Worm (Caenorhabditis elegans) whole organism, L1 larva: ENCODE results near the gene K07E8.6.

Experiments used
- C04F5.9 ChIP-seq: sonication (generic microtip); optimal IDR thresholded peaks from 2 replicates; lab custom pipeline; 2016; ENCODE audit warnings: missing genetic modification characterization, missing compliant biosample characterization
- C16A3.4 ChIP-seq: fragments of 150-350 bp; optimal IDR thresholded peaks from 2 replicates; lab custom pipeline; 2014; ENCODE audit warnings: missing biosample characterization, missing genetic modification characterization
- C34B4.2 ChIP-seq: sonication (generic microtip); optimal IDR thresholded peaks from 2 replicates; lab custom pipeline; 2017; ENCODE audit warnings: mild to moderate bottlenecking, missing genetic modification characterization, missing compliant biosample characterization
- F16B12.6 ChIP-seq: fragments of 150-350 bp; optimal IDR thresholded peaks from 2 replicates; lab custom pipeline; 2014; ENCODE audit warnings: missing biosample characterization, missing genetic modification characterization
- aly-2 ChIP-seq: fragments of 150-350 bp; optimal IDR thresholded peaks from 2 replicates; lab custom pipeline; 2014; ENCODE audit warnings: missing biosample characterization, missing genetic modification characterization
- blmp-1 ChIP-seq: fragments of 150-350 bp; optimal IDR thresholded peaks from 2 replicates; lab custom pipeline; 2014; ENCODE audit warnings: missing biosample characterization, missing genetic modification characterization
- ceh-63 ChIP-seq: fragments of 200-800 bp; sonication (Bioruptor generic); optimal IDR thresholded peaks from 2 replicates; lab custom pipeline; 2018; ENCODE audit warnings: mild to moderate bottlenecking, missing genetic modification characterization, missing compliant biosample characterization
- ceh-8 ChIP-seq: fragments of 200-800 bp; sonication (Bioruptor generic); optimal IDR thresholded peaks from 2 replicates; lab custom pipeline; 2018; ENCODE audit warnings: mild to moderate bottlenecking, missing genetic modification characterization, moderate library complexity, missing compliant biosample characterization
- ceh-82 ChIP-seq, 3 experiments: fragments of 150-350 bp in 1 of 3; sonication (generic microtip) in 2 of 3; optimal IDR thresholded peaks; 2 replicates each; lab custom pipeline; 2014 to 2017; ENCODE audit warnings: missing biosample characterization in 3 of 3, missing genetic modification characterization in 3 of 3
- dpl-1 ChIP-seq, 3 experiments: fragments of 150-350 bp in 2 of 3; sonication (generic microtip) in 1 of 3; optimal IDR thresholded peaks; 2 replicates each; lab custom pipeline; 2014 to 2017; ENCODE audit warnings: missing biosample characterization in 3 of 3, missing genetic modification characterization in 3 of 3, missing genetic modification reagents in 3 of 3
- dsc-1 ChIP-seq: sonication (generic microtip); optimal IDR thresholded peaks from 2 replicates; lab custom pipeline; 2016; ENCODE audit warnings: mild to moderate bottlenecking, missing genetic modification characterization, missing compliant biosample characterization
- efl-1 ChIP-seq, 4 experiments: fragments of 150-350 bp; optimal IDR thresholded peaks in 3 of 4; peaks in 1 of 4; 1 replicate in 1 of 4; 2 replicates in 3 of 4; lab custom pipeline; 2014; ENCODE audit warnings: missing biosample characterization in 2 of 4, missing genetic modification characterization in 2 of 4, missing genetic modification reagents in 2 of 4
- elt-2 ChIP-seq: sonication (generic microtip); optimal IDR thresholded peaks from 2 replicates; lab custom pipeline; 2016; ENCODE audit warnings: missing genetic modification characterization, mild to moderate bottlenecking, inconsistent platforms, missing compliant biosample characterization, missing genetic modification reagents
- fkh-8 ChIP-seq: sonication (generic microtip); optimal IDR thresholded peaks from 2 replicates; lab custom pipeline; 2016; ENCODE audit warnings: mild to moderate bottlenecking, missing genetic modification characterization, missing compliant biosample characterization
- hpl-2 ChIP-seq: fragments of 150-350 bp; optimal IDR thresholded peaks from 2 replicates; lab custom pipeline; 2014; ENCODE audit warnings: missing biosample characterization, missing genetic modification reagents, missing genetic modification characterization
- jun-1 ChIP-seq: fragments of 150-350 bp; optimal IDR thresholded peaks from 2 replicates; lab custom pipeline; 2014; ENCODE audit warnings: missing biosample characterization, missing genetic modification reagents, missing genetic modification characterization
- lin-13 ChIP-seq: fragments of 150-350 bp; optimal IDR thresholded peaks from 2 replicates; lab custom pipeline; 2014; ENCODE audit warnings: missing biosample characterization, missing genetic modification reagents, missing genetic modification characterization
- lin-14 ChIP-seq: fragments of 200-800 bp; sonication (Bioruptor generic); optimal IDR thresholded peaks from 2 replicates; lab custom pipeline; 2018; ENCODE audit warnings: mild to moderate bottlenecking, missing genetic modification characterization, moderate library complexity, missing compliant biosample characterization
- lin-35 ChIP-seq, 2 experiments: fragments of 150-350 bp; optimal IDR thresholded peaks; 2 replicates each; lab custom pipeline; 2014; ENCODE audit warnings: missing biosample characterization in 2 of 2, missing genetic modification characterization in 2 of 2, missing genetic modification reagents in 2 of 2
- lsy-2 ChIP-seq, 2 experiments: fragments of 150-350 bp; optimal IDR thresholded peaks; 2 replicates each; lab custom pipeline; 2014; ENCODE audit warnings: missing biosample characterization in 2 of 2, missing genetic modification characterization in 2 of 2
- mep-1 ChIP-seq: fragments of 150-350 bp; optimal IDR thresholded peaks from 2 replicates; lab custom pipeline; 2014; ENCODE audit warnings: missing biosample characterization, missing genetic modification characterization
- nhr-11 ChIP-seq: fragments of 150-350 bp; optimal IDR thresholded peaks from 2 replicates; lab custom pipeline; 2014; ENCODE audit warnings: missing biosample characterization, missing genetic modification characterization
- nhr-237 ChIP-seq: fragments of 150-350 bp; optimal IDR thresholded peaks from 2 replicates; lab custom pipeline; 2014; ENCODE audit warnings: missing biosample characterization, missing genetic modification characterization
- nhr-28 ChIP-seq: fragments of 150-350 bp; optimal IDR thresholded peaks from 2 replicates; lab custom pipeline; 2014; ENCODE audit warnings: missing biosample characterization, missing genetic modification characterization
- nhr-71 ChIP-seq: sonication (generic microtip); optimal IDR thresholded peaks from 2 replicates; lab custom pipeline; 2016; ENCODE audit warnings: mild to moderate bottlenecking, missing genetic modification characterization, moderate library complexity, missing compliant biosample characterization
- nhr-85 ChIP-seq: sonication (generic microtip); peaks from one replicate; lab custom pipeline; 2016; ENCODE audit warnings: missing genetic modification characterization, inconsistent platforms, missing compliant biosample characterization
- nhr-90 ChIP-seq: sonication (generic microtip); optimal IDR thresholded peaks from 2 replicates; lab custom pipeline; 2016; ENCODE audit warnings: mild to moderate bottlenecking, missing genetic modification characterization, missing compliant biosample characterization; ENCODE audit not compliant: poor library complexity
- rnt-1 ChIP-seq: sonication (generic microtip); optimal IDR thresholded peaks from 2 replicates; lab custom pipeline; 2016; ENCODE audit warnings: mild to moderate bottlenecking, missing genetic modification characterization, moderate library complexity, missing compliant biosample characterization
- skn-1 ChIP-seq: fragments of 150-350 bp; optimal IDR thresholded peaks from 2 replicates; lab custom pipeline; 2014; ENCODE audit warnings: missing biosample characterization, missing genetic modification characterization
- snpc-4 ChIP-seq: fragments of 150-350 bp; optimal IDR thresholded peaks from 2 replicates; lab custom pipeline; 2014; ENCODE audit warnings: missing biosample characterization, missing genetic modification characterization
- snu-23 ChIP-seq: sonication (generic microtip); optimal IDR thresholded peaks from 2 replicates; lab custom pipeline; 2016; ENCODE audit warnings: missing genetic modification characterization, missing compliant biosample characterization
- sptf-1 ChIP-seq: fragments of 150-350 bp; optimal IDR thresholded peaks from 2 replicates; lab custom pipeline; 2014; ENCODE audit warnings: missing biosample characterization, missing genetic modification characterization
- swsn-7 ChIP-seq: sonication (generic microtip); optimal IDR thresholded peaks from 2 replicates; lab custom pipeline; 2016; ENCODE audit warnings: missing genetic modification characterization, missing compliant biosample characterization
- unc-30 ChIP-seq: sonication (generic microtip); optimal IDR thresholded peaks from 2 replicates; lab custom pipeline; 2017; ENCODE audit warnings: missing biosample characterization, missing genetic modification characterization
- vab-15 ChIP-seq: sonication (generic microtip); optimal IDR thresholded peaks from 2 replicates; lab custom pipeline; 2017; ENCODE audit warnings: missing genotype, mild to moderate bottlenecking, missing genetic modification characterization, missing compliant biosample characterization
- xbp-1 ChIP-seq: sonication (generic microtip); optimal IDR thresholded peaks from 2 replicates; lab custom pipeline; 2016; ENCODE audit warnings: missing genetic modification characterization, missing compliant biosample characterization
- ztf-11 ChIP-seq, 2 experiments: sonication (generic microtip); optimal IDR thresholded peaks; 2 replicates each; lab custom pipeline; 2016 to 2017; ENCODE audit warnings: missing genetic modification characterization in 2 of 2, missing biosample characterization in 1 of 2, missing compliant biosample characterization in 1 of 2

The K07E8.6 gene

DNA sequence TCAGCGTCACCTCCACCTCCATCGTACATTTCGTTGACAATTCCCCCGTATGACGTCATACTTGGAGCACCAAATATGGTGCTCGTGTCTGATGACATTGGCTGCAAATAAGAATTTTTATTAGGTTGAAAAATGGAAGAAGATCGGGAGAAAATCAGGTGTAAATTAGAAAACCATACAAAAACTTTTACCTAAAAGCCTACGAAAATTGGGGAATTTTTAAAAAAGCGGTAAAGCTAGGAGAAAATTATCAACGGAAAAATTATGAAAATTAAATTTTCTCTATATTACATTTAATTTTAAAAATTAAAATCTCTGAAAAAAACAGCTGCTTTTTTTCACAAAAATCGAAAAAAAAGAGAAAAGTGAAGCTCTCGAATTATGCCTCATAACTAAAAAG lies 14.9 kb downstream of the K07E8.6 start, which contains the start of gene T04B8.5:
TSS of gene T04B8.5 (minus strand) at position 101 of the 400 bp plus-strand sequence.
- TF ChIP-seq ceh-8 (GFP tag; lab: Kevin White, UChicago) (no peak), nhr-90 (tag; lab: Kevin White, UChicago) (no peak), C04F5.9 (no peak), nhr-11 (no peak), rnt-1 (no peak)
- TF ChIP-seq, all 84 proteins: peak for 0

DNA sequence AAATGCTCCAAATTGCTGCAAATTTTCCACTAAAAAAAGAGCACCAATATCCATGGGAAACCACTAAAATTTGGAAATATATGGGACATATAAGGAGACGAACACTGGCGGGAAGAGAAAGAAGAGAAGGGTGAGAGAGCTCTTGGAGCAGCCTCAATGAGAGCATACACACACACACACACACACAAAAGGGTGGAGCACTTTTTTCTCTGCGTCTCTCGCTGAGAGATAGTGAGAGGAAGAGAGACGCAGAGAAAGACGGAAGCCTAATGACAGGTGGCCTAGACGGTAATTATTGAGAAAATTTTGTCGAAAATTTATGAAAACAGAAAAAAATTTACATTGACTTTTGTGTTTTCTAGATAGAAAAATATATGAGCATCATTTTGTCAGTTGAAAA lies 16.9 kb downstream of the K07E8.6 start:
- TF ChIP-seq fkh-8 (peak; percentile 13), efl-1 (optimal IDR thresholded peaks at IDR 0.05; lab: Kevin White, UChicago) (peak; percentile 64 to 80), efl-1 (GFP tag; optimal IDR thresholded peaks at IDR 0.05 in 1 of 2; lab: Kevin White, UChicago) (peak; percentile 22 to 87), lin-35 (GFP tag; optimal IDR thresholded peaks at IDR 0.05; lab: Kevin White, UChicago) (peak in 1 of 2 experiments; percentile 35), snu-23 (GFP tag; lab: Kevin White, UChicago) (no peak), nhr-85 (no peak), mep-1 (tag; lab: Kevin White, UChicago) (no peak), sptf-1 (tag; lab: Kevin White, UChicago) (no peak), swsn-7 (peak; percentile 9), ztf-11 (tag; optimal IDR thresholded peaks at IDR 0.05; lab: Kevin White, UChicago) (no peak), C34B4.2 (tag; lab: Kevin White, UChicago) (no peak), xbp-1 (tag; lab: Kevin White, UChicago) (peak; percentile 28), nhr-71 (no peak), jun-1 (no peak), nhr-237 (no peak), ceh-82 (tag; optimal IDR thresholded peaks at IDR 0.05; lab: Kevin White, UChicago) (peak in 1 of 3 experiments; percentile 28), lin-14 (peak; percentile 66), F16B12.6 (tag; lab: Kevin White, UChicago) (peak; percentile 6), C16A3.4 (no peak), blmp-1 (no peak), skn-1 (tag; lab: Kevin White, UChicago) (peak; percentile 16), lin-13 (GFP tag; lab: Kevin White, UChicago) (peak; percentile 2), dpl-1 (GFP tag; optimal IDR thresholded peaks at IDR 0.05; lab: Kevin White, UChicago) (peak in 1 of 3 experiments; percentile 8), lsy-2 (tag; optimal IDR thresholded peaks at IDR 0.05; lab: Kevin White, UChicago) (peak in 1 of 2 experiments; percentile 8), rnt-1 (peak; percentile 54)

DNA sequence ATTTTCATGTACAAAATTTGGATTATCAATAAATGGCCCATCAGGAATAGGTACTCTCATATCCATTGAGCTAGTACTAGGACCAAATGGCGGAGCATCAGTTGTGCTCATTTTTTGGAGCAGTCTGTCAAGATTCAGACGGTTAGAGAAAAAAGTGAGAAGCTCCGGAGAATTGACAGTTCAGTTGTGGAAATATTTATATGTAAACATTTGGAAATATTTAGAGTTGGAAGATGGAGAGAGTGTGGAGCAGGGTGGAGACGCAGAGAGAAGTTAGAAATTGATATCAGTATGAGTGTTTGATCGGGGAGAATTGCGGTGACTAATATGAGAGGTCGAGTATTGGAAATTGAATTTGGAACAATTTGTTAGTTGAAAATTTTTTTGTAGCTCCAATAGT lies 18.2 kb downstream of the K07E8.6 start:
- TF ChIP-seq lin-35 (GFP tag; optimal IDR thresholded peaks at IDR 0.05; lab: Kevin White, UChicago) (peak in 1 of 2 experiments; percentile 18), elt-2 (tag; lab: Kevin White, UChicago) (peak; percentile 15), hpl-2 (no peak)

DNA sequence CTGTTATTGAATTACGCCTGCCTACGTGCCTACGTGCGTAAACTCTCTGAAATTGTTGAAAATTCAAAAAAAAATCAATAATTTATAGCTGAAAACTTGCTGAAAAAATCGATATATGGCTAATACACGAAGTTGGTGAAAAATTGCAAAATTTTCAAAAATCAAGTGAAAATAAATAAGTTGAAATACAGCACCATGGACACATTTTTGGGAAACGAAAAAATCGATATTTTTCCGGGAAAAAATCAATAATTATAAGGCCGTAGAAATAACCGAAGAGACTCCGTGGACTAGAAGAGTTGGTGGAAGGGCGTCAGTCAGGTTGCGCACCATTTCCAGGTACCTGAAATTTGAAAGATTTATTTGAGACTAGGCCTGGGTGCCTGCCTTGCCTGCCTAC lies 24.7 kb downstream of the K07E8.6 start:
- no peak for TF ChIP-seq snpc-4 (tag; lab: Kevin White, UChicago)
- no peak for TF ChIP-seq ceh-63 (GFP tag; lab: Kevin White, UChicago)
- TF ChIP-seq sptf-1 (tag; lab: Kevin White, UChicago) = no peak
- TF ChIP-seq dsc-1 (tag; lab: Kevin White, UChicago) = no peak
- TF ChIP-seq nhr-28 (tag; lab: Kevin White, UChicago) = no peak
- no peak for TF ChIP-seq aly-2 (tag; lab: Kevin White, UChicago)
- TF ChIP-seq lin-35 (GFP tag; optimal IDR thresholded peaks at IDR 0.05; lab: Kevin White, UChicago) = no peak
- no peak for TF ChIP-seq unc-30 (tag; lab: Kevin White, UChicago)
- TF ChIP-seq vab-15 (tag; lab: Kevin White, UChicago) = no peak
- no peak for TF ChIP-seq skn-1 (tag; lab: Kevin White, UChicago)
- TF ChIP-seq, all 84 proteins: peak for 0
